Fruit fly (Drosophila melanogaster) whole organism, embryonic: ENCODE data around the gene CG10638.
A peak's percentile ranks its signal among the peaks of the same experiment; 100 is the strongest.

ENCODE experiments used
- Bdp1 ChIP-seq: fragments of 200-800 bp; sonication (Bioruptor generic); optimal IDR thresholded peaks from 3 replicates; lab custom pipeline; 2016; ENCODE audit warnings: missing biosample characterization, missing genetic modification characterization
- CG10267 ChIP-seq: fragments of 200-800 bp; sonication (Bioruptor generic); optimal IDR thresholded peaks from 2 replicates; lab custom pipeline; 2018; ENCODE audit warnings: missing biosample characterization, mild to moderate bottlenecking, missing genetic modification characterization, moderate library complexity
- CG10274 ChIP-seq: fragments of 200-800 bp; sonication (Bioruptor generic); optimal IDR thresholded peaks from 3 replicates; lab custom pipeline; 2017; ENCODE audit warnings: missing biosample characterization, mild to moderate bottlenecking, missing genetic modification characterization
- CG12942 ChIP-seq: fragments of 200-800 bp; sonication (Bioruptor generic); optimal IDR thresholded peaks from 3 replicates; lab custom pipeline; 2016; ENCODE audit warnings: missing biosample characterization, missing genetic modification characterization
- CG13894 ChIP-seq: fragments of 200-800 bp; sonication (Bioruptor generic); optimal IDR thresholded peaks from 3 replicates; lab custom pipeline; 2018; ENCODE audit warnings: missing biosample characterization, mild to moderate bottlenecking, missing genetic modification characterization, moderate library complexity
- CG14014 ChIP-seq: fragments of 200-800 bp; sonication (Bioruptor generic); IDR thresholded peaks from 2 replicates; pipeline ENCODE4 v1.3.6; 2022; ENCODE audit warnings: missing biosample characterization, missing genetic modification characterization
- CG14050 ChIP-seq: fragments of 200-800 bp; sonication (Bioruptor generic); IDR thresholded peaks from 3 replicates; pipeline ENCODE4 v1.3.6; 2022; ENCODE audit warnings: missing biosample characterization, missing genetic modification characterization
- CG2116 ChIP-seq: fragments of 200-800 bp; sonication (Bioruptor generic); optimal IDR thresholded peaks from 3 replicates; lab custom pipeline; 2018; ENCODE audit warnings: missing biosample characterization, mild to moderate bottlenecking, missing genetic modification characterization
- CG32767 ChIP-seq: fragments of 200-800 bp; sonication (Bioruptor generic); IDR thresholded peaks from 2 replicates; pipeline ENCODE4 v1.3.6; 2022; ENCODE audit warnings: missing biosample characterization, missing genetic modification characterization
- CG3281 ChIP-seq: fragments of 200-800 bp; sonication (Bioruptor generic); optimal IDR thresholded peaks from 3 replicates; lab custom pipeline; 2017; ENCODE audit warnings: missing biosample characterization, mild to moderate bottlenecking, missing genetic modification characterization
- CG33557 ChIP-seq: fragments of 200-800 bp; sonication (Bioruptor generic); optimal IDR thresholded peaks from 2 replicates; lab custom pipeline; 2019; ENCODE audit warnings: missing biosample characterization, mild to moderate bottlenecking, missing genetic modification characterization, moderate library complexity
- CG5953 ChIP-seq: fragments of 200-800 bp; sonication (Bioruptor generic); IDR thresholded peaks from 2 replicates; pipeline ENCODE4 v1.3.6; 2022; ENCODE audit warnings: missing biosample characterization, missing genetic modification characterization
- CG6175 ChIP-seq: fragments of 200-800 bp; sonication (Bioruptor generic); IDR thresholded peaks from 3 replicates; pipeline ENCODE4 v1.3.6; 2022; ENCODE audit warnings: missing biosample characterization, missing genetic modification characterization
- CG6813 ChIP-seq: fragments of 200-800 bp; sonication (Bioruptor generic); optimal IDR thresholded peaks from 2 replicates; lab custom pipeline; 2017; ENCODE audit warnings: missing biosample characterization, missing genetic modification characterization, mild to moderate bottlenecking, moderate library complexity, missing genetic modification reagents
- CG8290 ChIP-seq, 3 experiments: fragments of 200-800 bp; sonication (Bioruptor generic); optimal IDR thresholded peaks; 2 replicates each; lab custom pipeline; 2016 to 2019; ENCODE audit warnings: missing biosample characterization in 3 of 3, missing genetic modification characterization in 3 of 3, mild to moderate bottlenecking in 2 of 3, moderate library complexity in 1 of 3
- CTCF ChIP-seq: fragments of 200-800 bp; sonication (Bioruptor generic); optimal IDR thresholded peaks from 2 replicates; lab custom pipeline; 2017; ENCODE audit warnings: missing biosample characterization, mild to moderate bottlenecking, missing genetic modification characterization, moderate library complexity
- HLH4C ChIP-seq: fragments of 200-800 bp; sonication (Bioruptor generic); IDR thresholded peaks from 3 replicates; pipeline ENCODE4 v1.3.6; 2022; ENCODE audit warnings: missing biosample characterization, missing genetic modification characterization; ENCODE audit not compliant: partially characterized antibody
- HLHmδ ChIP-seq: fragments of 200-800 bp; sonication (Bioruptor generic); optimal IDR thresholded peaks from 2 replicates; lab custom pipeline; 2018; ENCODE audit warnings: missing biosample characterization, mild to moderate bottlenecking, missing genetic modification characterization, moderate library complexity
- Lim3 ChIP-seq: fragments of 200-800 bp; sonication (Bioruptor generic); IDR thresholded peaks from 2 replicates; pipeline ENCODE4 v1.3.6; 2022; ENCODE audit warnings: missing biosample characterization, missing genetic modification characterization
- MTF-1 ChIP-seq: fragments of 200-800 bp; sonication (Bioruptor generic); optimal IDR thresholded peaks from 2 replicates; lab custom pipeline; 2018; ENCODE audit warnings: missing biosample characterization, mild to moderate bottlenecking, missing genetic modification characterization, borderline replicate concordance
- NC2β ChIP-seq: fragments of 200-800 bp; sonication (Bioruptor generic); optimal IDR thresholded peaks from 2 replicates; lab custom pipeline; 2016; ENCODE audit warnings: missing biosample characterization, missing genetic modification characterization
- Neu2 ChIP-seq: fragments of 200-800 bp; sonication (Bioruptor generic); optimal IDR thresholded peaks from 3 replicates; lab custom pipeline; 2016; ENCODE audit warnings: missing biosample characterization, missing genetic modification characterization, borderline replicate concordance
- Nf-YB ChIP-seq: fragments of 200-800 bp; sonication (Bioruptor generic); optimal IDR thresholded peaks from 3 replicates; lab custom pipeline; 2019; ENCODE audit warnings: missing biosample characterization, mild to moderate bottlenecking, missing genetic modification characterization, moderate library complexity
- Side ChIP-seq: fragments of 200-800 bp; sonication (Bioruptor generic); optimal IDR thresholded peaks from 2 replicates; lab custom pipeline; 2016; ENCODE audit warnings: missing biosample characterization, missing genetic modification characterization
- Taf1 ChIP-seq: fragments of 200-800 bp; sonication (Bioruptor generic); IDR thresholded peaks from 2 replicates; pipeline ENCODE4 v1.3.6; 2022; ENCODE audit warnings: missing biosample characterization, missing genetic modification characterization
- Vsx1 ChIP-seq: fragments of 200-800 bp; sonication (Bioruptor generic); optimal IDR thresholded peaks from 2 replicates; lab custom pipeline; 2017; ENCODE audit warnings: missing biosample characterization, mild to moderate bottlenecking, missing genetic modification characterization, missing genetic modification reagents
- ab ChIP-seq: fragments of 200-800 bp; sonication (Bioruptor generic); optimal IDR thresholded peaks from 2 replicates; lab custom pipeline; 2016; ENCODE audit warnings: missing biosample characterization, missing genetic modification characterization
- ato ChIP-seq: fragments of 200-800 bp; sonication (Bioruptor generic); IDR thresholded peaks from 2 replicates; pipeline ENCODE4 v1.3.6; 2022; ENCODE audit warnings: missing biosample characterization, missing genetic modification characterization; ENCODE audit not compliant: partially characterized antibody
- bab2 ChIP-seq: fragments of 200-800 bp; sonication (Bioruptor generic); optimal IDR thresholded peaks from 2 replicates; lab custom pipeline; 2016; ENCODE audit warnings: missing biosample characterization, missing genetic modification characterization
- dmrt99B ChIP-seq: fragments of 200-800 bp; sonication (Bioruptor generic); optimal IDR thresholded peaks from 2 replicates; lab custom pipeline; 2018; ENCODE audit warnings: missing biosample characterization, mild to moderate bottlenecking, missing genetic modification characterization, moderate library complexity
- fd64A ChIP-seq: fragments of 200-800 bp; sonication (Bioruptor generic); optimal IDR thresholded peaks from 3 replicates; lab custom pipeline; 2018; ENCODE audit warnings: missing biosample characterization, mild to moderate bottlenecking, missing genetic modification characterization
- gce ChIP-seq: fragments of 200-800 bp; sonication (Bioruptor generic); IDR thresholded peaks from 3 replicates; pipeline ENCODE4 v1.3.6; 2022; ENCODE audit warnings: missing biosample characterization, missing genetic modification characterization
- gfzf ChIP-seq: fragments of 200-800 bp; sonication (Bioruptor generic); optimal IDR thresholded peaks from 2 replicates; lab custom pipeline; 2016; ENCODE audit warnings: missing biosample characterization, mild to moderate bottlenecking, missing genetic modification characterization, moderate library complexity
- grau ChIP-seq: fragments of 200-800 bp; optimal IDR thresholded peaks from 3 replicates; lab custom pipeline; 2019; ENCODE audit warnings: missing biosample characterization, mild to moderate bottlenecking, missing genetic modification characterization, moderate library complexity
- gsb-n ChIP-seq: fragments of 200-800 bp; sonication (Bioruptor generic); optimal IDR thresholded peaks from 3 replicates; lab custom pipeline; 2018; ENCODE audit warnings: missing biosample characterization, mild to moderate bottlenecking, missing genetic modification characterization
- gt ChIP-seq: fragments of 200-800 bp; sonication (Bioruptor generic); IDR thresholded peaks from 2 replicates; pipeline ENCODE4 v1.3.6; 2022; ENCODE audit warnings: missing biosample characterization, missing genetic modification characterization
- jumu ChIP-seq: fragments of 200-800 bp; sonication (Bioruptor generic); optimal IDR thresholded peaks from 3 replicates; lab custom pipeline; 2016; ENCODE audit warnings: missing biosample characterization, missing genetic modification characterization
- pb ChIP-seq: fragments of 200-800 bp; sonication (Bioruptor generic); optimal IDR thresholded peaks from 3 replicates; lab custom pipeline; 2016; ENCODE audit warnings: missing biosample characterization, missing genetic modification characterization
- prd ChIP-seq, 3 experiments: fragments of >200 bp in 2 of 3; fragments of 200-800 bp in 1 of 3; sonication (Bioruptor generic) in 1 of 3; optimal IDR thresholded peaks in 2 of 3; IDR thresholded peaks in 1 of 3; 2 replicates in 2 of 3; 3 replicates in 1 of 3; pipeline versions ENCODE4 v1.3.6 to Lab custom; 2017 to 2022; ENCODE audit warnings: missing biosample characterization in 1 of 3, missing genetic modification characterization in 1 of 3
- row ChIP-seq: fragments of 200-800 bp; sonication (Bioruptor generic); IDR thresholded peaks from 3 replicates; pipeline ENCODE4 v1.3.6; 2022; ENCODE audit warnings: missing biosample characterization, missing genetic modification characterization
- run ChIP-seq: fragments of 200-800 bp; sonication (Bioruptor generic); optimal IDR thresholded peaks from 3 replicates; lab custom pipeline; 2018; ENCODE audit warnings: missing biosample characterization, mild to moderate bottlenecking, missing genetic modification characterization
- sc ChIP-seq, 3 experiments: fragments of >200 bp in 2 of 3; fragments of 200-800 bp in 1 of 3; sonication (Bioruptor generic) in 1 of 3; optimal IDR thresholded peaks; 2 replicates in 2 of 3; 3 replicates in 1 of 3; lab custom pipeline; 2017; ENCODE audit warnings: mild to moderate bottlenecking in 1 of 3, missing biosample characterization in 1 of 3, missing genetic modification characterization in 1 of 3, missing genetic modification reagents in 1 of 3
- slbo ChIP-seq: fragments of 200-800 bp; sonication (Bioruptor generic); IDR thresholded peaks from 2 replicates; pipeline ENCODE4 v1.3.6; 2022; ENCODE audit warnings: missing biosample characterization, missing genetic modification characterization
- sr ChIP-seq: fragments of 200-800 bp; sonication (Bioruptor generic); IDR thresholded peaks from 3 replicates; pipeline ENCODE4 v1.3.6; 2022; ENCODE audit warnings: missing biosample characterization, missing genetic modification characterization
- sug ChIP-seq: fragments of 200-800 bp; optimal IDR thresholded peaks from 2 replicates; lab custom pipeline; 2019; ENCODE audit warnings: missing biosample characterization, mild to moderate bottlenecking, missing genetic modification characterization, moderate library complexity
- toy ChIP-seq: fragments of 200-800 bp; sonication (Bioruptor generic); IDR thresholded peaks from 2 replicates; pipeline ENCODE4 v1.3.6; 2022; ENCODE audit warnings: missing biosample characterization, missing genetic modification characterization
- trh ChIP-seq: fragments of 200-800 bp; sonication (Bioruptor generic); optimal IDR thresholded peaks from 2 replicates; lab custom pipeline; 2016; ENCODE audit warnings: missing biosample characterization, missing genetic modification characterization
- unpg ChIP-seq: fragments of 200-800 bp; sonication (Bioruptor generic); optimal IDR thresholded peaks from 3 replicates; lab custom pipeline; 2018; ENCODE audit warnings: missing biosample characterization, mild to moderate bottlenecking, missing genetic modification characterization, moderate library complexity
- zen2 ChIP-seq: fragments of 200-800 bp; sonication (Bioruptor generic); IDR thresholded peaks from 3 replicates; pipeline ENCODE4 v1.3.6; 2022; ENCODE audit warnings: missing biosample characterization, missing genetic modification characterization; ENCODE audit not compliant: partially characterized antibody

CG10638 gene

dm6 chr3L:12526433-12527113, 25.5 kb upstream of the CG10638 start, which contains the start of gene eIF2beta (continued):
- peak; percentile 43 for TF ChIP-seq grau (tag; lab: Kevin White, UChicago)
- TF ChIP-seq CG6175: no peak
- peak; percentile 10 for TF ChIP-seq Side
- no peak for TF ChIP-seq bab2
- no peak for TF ChIP-seq ato (GFP tag; lab: Robert Waterston, UW)
- no peak for TF ChIP-seq CG5953 (GFP tag; lab: Robert Waterston, UW)
- peak; percentile 38 for TF ChIP-seq CG6813 (GFP tag; lab: Kevin White, UChicago)
- TF ChIP-seq Lim3 (GFP tag; lab: Robert Waterston, UW): no peak
- TF ChIP-seq CG13894: no peak
- TF ChIP-seq CG14050 (GFP tag; lab: Robert Waterston, UW): no peak; the same call in 2 of the 3 replicates
- TF ChIP-seq CG2116 (GFP tag; lab: Kevin White, UChicago): peak; percentile 40
- TF ChIP-seq gsb-n (tag; lab: Kevin White, UChicago): no peak
- TF ChIP-seq HLHmδ: peak; percentile 57
- no peak for TF ChIP-seq row
- no peak for TF ChIP-seq toy (GFP tag; lab: Robert Waterston, UW)
- no peak for TF ChIP-seq Nf-YB (GFP tag; lab: Kevin White, UChicago)
- peak; percentile 95 for TF ChIP-seq CTCF (GFP tag; lab: Kevin White, UChicago)
- no peak for TF ChIP-seq CG12942 (GFP tag; lab: Kevin White, UChicago)
- no peak for TF ChIP-seq CG32767 (GFP tag; lab: Robert Waterston, UW)
- TF ChIP-seq sc (optimal IDR thresholded peaks at IDR 0.05; lab: Kevin White, UChicago): no peak
- TF ChIP-seq sc (GFP tag; optimal IDR thresholded peaks at IDR 0.05; lab: Kevin White, UChicago): no peak
- no peak for TF ChIP-seq fd64A (GFP tag; lab: Kevin White, UChicago)
- TF ChIP-seq unpg (GFP tag; lab: Kevin White, UChicago): no peak
- no peak for TF ChIP-seq pb
- no peak for TF ChIP-seq sr (GFP tag; lab: Robert Waterston, UW)
- no peak for TF ChIP-seq gt (GFP tag; lab: Robert Waterston, UW)
- TF ChIP-seq MTF-1 (GFP tag; lab: Kevin White, UChicago): peak; percentile 79
- TF ChIP-seq NC2β: peak; percentile 3
- peak; percentile 46 for TF ChIP-seq CG3281 (GFP tag; lab: Kevin White, UChicago)
- no peak for TF ChIP-seq slbo (GFP tag; lab: Robert Waterston, UW)
- TF ChIP-seq Taf1: no peak
- no peak for TF ChIP-seq jumu (GFP tag; lab: Kevin White, UChicago)
- no peak for TF ChIP-seq Neu2
- TF ChIP-seq Vsx1: no peak
- TF ChIP-seq CG10274 (GFP tag; lab: Kevin White, UChicago): no peak
- TF ChIP-seq HLH4C (GFP tag; lab: Robert Waterston, UW): no peak
- TF ChIP-seq CG10267 (tag; lab: Kevin White, UChicago): peak; percentile 51
- no peak; the same call in 1 of the 2 replicates for TF ChIP-seq CG14014 (GFP tag; lab: Robert Waterston, UW)
- TF ChIP-seq zen2: no peak
- no peak for TF ChIP-seq run (tag; lab: Kevin White, UChicago)
- no peak for TF ChIP-seq trh (GFP tag; lab: Kevin White, UChicago)
- peak; percentile 29 for TF ChIP-seq CG33557
- peak; percentile 4 for TF ChIP-seq sug (tag; lab: Kevin White, UChicago)
- TF ChIP-seq prd (optimal IDR thresholded peaks at IDR 0.05; lab: Kevin White, UChicago): no peak
- no peak for TF ChIP-seq prd (GFP tag; IDR thresholded peaks at IDR 0.05; lab: Robert Waterston, UW)
- peak; percentile 54 for TF ChIP-seq dmrt99B (tag; lab: Kevin White, UChicago)
- TF ChIP-seq gfzf (GFP tag; lab: Kevin White, UChicago): peak; percentile 78
- TF ChIP-seq ab (GFP tag; lab: Kevin White, UChicago): no peak
- 0 out of 3 replicates have a peak, but pooled peaks have one; percentile 39 for TF ChIP-seq gce
- no peak for TF ChIP-seq Bdp1
- no peak for TF ChIP-seq CG8290 (GFP tag; optimal IDR thresholded peaks at IDR 0.05; lab: Kevin White, UChicago)
- peak in 1 of 2 experiments; percentile 42 for TF ChIP-seq CG8290 (tag; optimal IDR thresholded peaks at IDR 0.05; lab: Kevin White, UChicago)
